Fruit fly (Drosophila melanogaster) whole organism, wandering third instar larva: Measurements from ENCODE around the gene CG6931.

Experiments
- Abd-B ChIP-seq: fragments of >200 bp; optimal IDR thresholded peaks from 2 replicates; lab custom pipeline; 2017; ENCODE audit warnings: missing biosample characterization, missing genetic modification characterization
- Dfd ChIP-seq: fragments of >200 bp; optimal IDR thresholded peaks from 2 replicates; lab custom pipeline; 2017; ENCODE audit warnings: missing biosample characterization, missing genetic modification characterization
- Dif ChIP-seq: fragments of 200-275, 200-300 bp; sonication (Bioruptor generic); optimal IDR thresholded peaks from 2 replicates; lab custom pipeline; 2018; ENCODE audit warnings: missing biosample characterization, missing genetic modification characterization; ENCODE audit not compliant: partially characterized antibody
- Jra ChIP-seq: sonication (Bioruptor generic); optimal IDR thresholded peaks from 2 replicates; lab custom pipeline; 2016; ENCODE audit warnings: missing biosample characterization, missing genetic modification characterization
- Mio ChIP-seq: sonication (Bioruptor generic); optimal IDR thresholded peaks from 2 replicates; lab custom pipeline; 2016; ENCODE audit warnings: missing biosample characterization, missing genetic modification characterization
- OdsH ChIP-seq: fragments of 200-800 bp; sonication (Bioruptor generic); optimal IDR thresholded peaks from 2 replicates; lab custom pipeline; 2016; ENCODE audit warnings: missing biosample characterization, mild to moderate bottlenecking, missing genetic modification characterization
- Vsx2 ChIP-seq: fragments of 200-300, 225-300 bp; sonication (Bioruptor generic); optimal IDR thresholded peaks from 2 replicates; lab custom pipeline; 2018; ENCODE audit warnings: missing biosample characterization, missing genetic modification characterization; ENCODE audit not compliant: partially characterized antibody
- dsf ChIP-seq: sonication (Bioruptor generic); optimal IDR thresholded peaks from 2 replicates; lab custom pipeline; 2016; ENCODE audit warnings: missing biosample characterization, missing genetic modification characterization, borderline replicate concordance
- h ChIP-seq: fragments of 200-800 bp; sonication (Bioruptor generic); optimal IDR thresholded peaks from 3 replicates; lab custom pipeline; 2016; ENCODE audit warnings: missing biosample characterization, mild to moderate bottlenecking, missing genetic modification characterization
- jim ChIP-seq: fragments of 175-275, 200-325 bp; sonication (Bioruptor generic); optimal IDR thresholded peaks from 2 replicates; lab custom pipeline; 2016; ENCODE audit warnings: missing biosample characterization, mild to moderate bottlenecking, missing genetic modification characterization
- pan ChIP-seq: fragments of >200 bp; optimal IDR thresholded peaks from 2 replicates; lab custom pipeline; 2017
- psq ChIP-seq: fragments of 200-800 bp; sonication (Bioruptor generic); optimal IDR thresholded peaks from 3 replicates; lab custom pipeline; 2017; ENCODE audit warnings: missing biosample characterization, mild to moderate bottlenecking, missing genetic modification characterization, moderate library complexity
- tai ChIP-seq: sonication (Bioruptor generic); optimal IDR thresholded peaks from 2 replicates; lab custom pipeline; 2016; ENCODE audit warnings: missing biosample characterization, missing genetic modification characterization
- usp ChIP-seq: fragments of >200 bp; optimal IDR thresholded peaks from 2 replicates; lab custom pipeline; 2017; ENCODE audit warnings: missing biosample characterization, missing genetic modification characterization

DNA sequence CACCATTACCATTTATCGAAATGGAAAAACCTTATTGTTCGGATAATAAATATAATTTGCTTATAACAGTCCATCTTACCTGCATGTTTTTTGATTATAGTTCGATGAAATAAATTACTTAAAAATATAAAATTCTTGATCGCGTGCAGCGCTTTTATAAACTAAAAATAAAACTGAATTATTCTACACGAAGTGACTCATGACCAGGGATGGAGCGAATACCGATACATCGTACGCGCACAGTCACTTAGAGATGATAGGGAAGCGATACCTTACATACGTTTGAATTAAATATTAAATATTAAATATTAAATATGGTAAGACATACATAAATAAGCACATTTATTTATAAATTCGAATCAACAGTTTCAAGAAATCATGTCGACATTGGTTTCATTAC, 2.4 kb downstream of the CG6931 start, which contains the start of gene viaf:
- no peak for TF ChIP-seq Dif (GFP tag; lab: Kevin White, UChicago)
- TF ChIP-seq Dfd: no peak
- no peak for TF ChIP-seq pan (lab: Kevin White, UChicago)
- no peak for TF ChIP-seq psq (GFP tag; lab: Kevin White, UChicago)
- TF ChIP-seq tai: no peak
- TF ChIP-seq Abd-B (GFP tag; lab: Kevin White, UChicago): no peak
- TF ChIP-seq usp (GFP tag; lab: Kevin White, UChicago): no peak
- TF ChIP-seq dsf (GFP tag; lab: Kevin White, UChicago): no peak
- TF ChIP-seq Vsx2 (GFP tag; lab: Kevin White, UChicago): no peak
- no peak for TF ChIP-seq h
- TF ChIP-seq Mio (GFP tag; lab: Kevin White, UChicago): no peak
- peak; percentile 10 for TF ChIP-seq OdsH
- peak; percentile 81 for TF ChIP-seq Jra (GFP tag; lab: Kevin White, UChicago)
- no peak for TF ChIP-seq jim (GFP tag; lab: Kevin White, UChicago)
